Fruit fly (Drosophila melanogaster) whole organism, embryonic: Measurements from ENCODE around the gene Ids.
A peak's percentile ranks its signal among the peaks of the same experiment; 100 is the strongest.

Experiments used
- Antp ChIP-seq: fragments of 200-800 bp; sonication (Bioruptor generic); optimal IDR thresholded peaks from 3 replicates; lab custom pipeline; 2016; ENCODE audit warnings: missing biosample characterization, missing genetic modification characterization
- Asciz ChIP-seq: fragments of 200-800 bp; sonication (Bioruptor generic); optimal IDR thresholded peaks from 2 replicates; lab custom pipeline; 2017; ENCODE audit warnings: missing biosample characterization, mild to moderate bottlenecking, missing genetic modification characterization, missing genetic modification reagents
- Atf6 ChIP-seq: fragments of 200-800 bp; sonication (Bioruptor generic); IDR thresholded peaks from 2 replicates; pipeline ENCODE4 v1.3.6; 2022; ENCODE audit warnings: missing biosample characterization, missing genetic modification characterization
- BtbVII ChIP-seq: fragments of 200-800 bp; sonication (Bioruptor generic); optimal IDR thresholded peaks from 3 replicates; lab custom pipeline; 2017; ENCODE audit warnings: missing biosample characterization, mild to moderate bottlenecking, missing genetic modification characterization
- Bteb2 ChIP-seq: fragments of 200-800 bp; sonication (Bioruptor generic); optimal IDR thresholded peaks from 2 replicates; lab custom pipeline; 2016; ENCODE audit warnings: missing biosample characterization, missing genetic modification characterization
- CG10543 ChIP-seq: fragments of 200-800 bp; sonication (Bioruptor generic); optimal IDR thresholded peaks from 3 replicates; lab custom pipeline; 2017; ENCODE audit warnings: missing biosample characterization, mild to moderate bottlenecking, missing genetic modification characterization, moderate library complexity
- CG11093 ChIP-seq: fragments of 200-800 bp; sonication (Bioruptor generic); IDR thresholded peaks from 3 replicates; pipeline ENCODE4 v1.3.6; 2022; ENCODE audit warnings: missing biosample characterization, missing genetic modification characterization
- CG11456 ChIP-seq: fragments of 200-800 bp; sonication (Bioruptor generic); IDR thresholded peaks from 3 replicates; pipeline ENCODE4 v1.3.6; 2022; ENCODE audit warnings: missing biosample characterization, missing genetic modification characterization
- CG13424 ChIP-seq: fragments of 200-800 bp; sonication (Bioruptor generic); optimal IDR thresholded peaks from 2 replicates; lab custom pipeline; 2019; ENCODE audit warnings: missing biosample characterization, mild to moderate bottlenecking, missing genetic modification characterization, moderate library complexity
- CG13624 ChIP-seq: fragments of 200-800 bp; sonication (Bioruptor generic); optimal IDR thresholded peaks from 2 replicates; lab custom pipeline; 2016; ENCODE audit warnings: missing biosample characterization, missing genetic modification characterization
- CG15073 ChIP-seq: fragments of 200-800 bp; sonication (Bioruptor generic); optimal IDR thresholded peaks from 2 replicates; lab custom pipeline; 2016; ENCODE audit warnings: missing biosample characterization, missing genetic modification characterization
- CG17361 ChIP-seq: fragments of 200-800 bp; sonication (Bioruptor generic); IDR thresholded peaks from 3 replicates; pipeline ENCODE4 v1.3.6; 2022; ENCODE audit warnings: missing biosample characterization, missing genetic modification characterization
- CG17912 ChIP-seq: fragments of 200-800 bp; sonication (Bioruptor generic); optimal IDR thresholded peaks from 2 replicates; lab custom pipeline; 2018; ENCODE audit warnings: missing biosample characterization, mild to moderate bottlenecking, missing genetic modification characterization
- CG1832 ChIP-seq: fragments of 200-800 bp; sonication (Bioruptor generic); optimal IDR thresholded peaks from 2 replicates; lab custom pipeline; 2017; ENCODE audit warnings: missing biosample characterization, mild to moderate bottlenecking, missing genetic modification characterization, inconsistent platforms
- CG18476 ChIP-seq: fragments of 200-800 bp; sonication (Bioruptor generic); optimal IDR thresholded peaks from 2 replicates; lab custom pipeline; 2016; ENCODE audit warnings: missing biosample characterization, mild to moderate bottlenecking, missing genetic modification characterization
- CG3163 ChIP-seq: fragments of 200-800 bp; sonication (Bioruptor generic); optimal IDR thresholded peaks from 3 replicates; lab custom pipeline; 2016; ENCODE audit warnings: missing biosample characterization, missing genetic modification characterization
- CG34376 ChIP-seq: fragments of 200-800 bp; sonication (Bioruptor generic); optimal IDR thresholded peaks from 2 replicates; lab custom pipeline; 2018; ENCODE audit warnings: missing biosample characterization, mild to moderate bottlenecking, missing genetic modification characterization
- CG4360 ChIP-seq: fragments of 200-800 bp; sonication (Bioruptor generic); IDR thresholded peaks from 2 replicates; pipeline ENCODE4 v1.3.6; 2022; ENCODE audit warnings: missing biosample characterization, missing genetic modification characterization
- CG4854 ChIP-seq: fragments of 200-800 bp; sonication (Bioruptor generic); optimal IDR thresholded peaks from 2 replicates; lab custom pipeline; 2016; ENCODE audit warnings: missing biosample characterization, missing genetic modification characterization, inconsistent platforms
- CG6654 ChIP-seq: fragments of 200-800 bp; sonication (Bioruptor generic); optimal IDR thresholded peaks from 2 replicates; lab custom pipeline; 2017; ENCODE audit warnings: missing biosample characterization, mild to moderate bottlenecking, missing genetic modification characterization
- CG8359 ChIP-seq: fragments of 200-800 bp; sonication (Bioruptor generic); optimal IDR thresholded peaks from 2 replicates; lab custom pipeline; 2017; ENCODE audit warnings: missing biosample characterization, mild to moderate bottlenecking, missing genetic modification characterization, borderline replicate concordance
- D19B ChIP-seq: fragments of 200-800 bp; sonication (Bioruptor generic); optimal IDR thresholded peaks from 2 replicates; lab custom pipeline; 2017; ENCODE audit warnings: missing biosample characterization, mild to moderate bottlenecking, missing genetic modification characterization
- Dp ChIP-seq: fragments of 200-800 bp; sonication (Bioruptor generic); optimal IDR thresholded peaks from 2 replicates; lab custom pipeline; 2018; ENCODE audit warnings: missing biosample characterization, mild to moderate bottlenecking, missing genetic modification characterization, moderate library complexity
- Elba2 ChIP-seq: fragments of 200-800 bp; sonication (Bioruptor generic); optimal IDR thresholded peaks from 3 replicates; lab custom pipeline; 2016; ENCODE audit warnings: missing biosample characterization, missing genetic modification characterization
- Hey ChIP-seq: fragments of 200-800 bp; sonication (Bioruptor generic); optimal IDR thresholded peaks from 3 replicates; lab custom pipeline; 2018; ENCODE audit warnings: missing biosample characterization, mild to moderate bottlenecking, missing genetic modification characterization
- Hsf ChIP-seq: fragments of 200-800 bp; sonication (Bioruptor generic); optimal IDR thresholded peaks from 3 replicates; lab custom pipeline; 2016; ENCODE audit warnings: missing biosample characterization, missing genetic modification characterization
- Lhr ChIP-seq: fragments of 200-800 bp; sonication (Bioruptor generic); optimal IDR thresholded peaks from 3 replicates; lab custom pipeline; 2017; ENCODE audit warnings: mild to moderate bottlenecking, missing biosample characterization, missing genetic modification reagents, missing genetic modification characterization
- Mrtf ChIP-seq: fragments of 200-800 bp; sonication (Bioruptor generic); IDR thresholded peaks from 3 replicates; pipeline ENCODE4 v1.3.6; 2022; ENCODE audit warnings: missing biosample characterization, missing genetic modification characterization
- NfI ChIP-seq: fragments of 200-800 bp; sonication (Bioruptor generic); optimal IDR thresholded peaks from 3 replicates; lab custom pipeline; 2018; ENCODE audit warnings: missing biosample characterization, mild to moderate bottlenecking, missing genetic modification characterization, moderate library complexity
- Rfx ChIP-seq: fragments of 200-800 bp; sonication (Bioruptor generic); IDR thresholded peaks from 2 replicates; pipeline ENCODE4 v1.3.6; 2022; ENCODE audit warnings: missing biosample characterization, missing genetic modification characterization
- Stat92E ChIP-seq, 3 experiments: fragments of >200 bp in 2 of 3; fragments of 200-800 bp in 1 of 3; sonication (Bioruptor generic) in 1 of 3; optimal IDR thresholded peaks; 2 replicates each; lab custom pipeline; 2017 to 2019; ENCODE audit warnings: missing biosample characterization in 3 of 3, missing genetic modification characterization in 3 of 3, mild to moderate bottlenecking in 1 of 3, moderate library complexity in 1 of 3
- YL-1 ChIP-seq: fragments of 200-800 bp; sonication (Bioruptor generic); optimal IDR thresholded peaks from 3 replicates; lab custom pipeline; 2017; ENCODE audit warnings: missing biosample characterization, mild to moderate bottlenecking, missing genetic modification characterization
- cg ChIP-seq: fragments of 200-800 bp; sonication (Bioruptor generic); optimal IDR thresholded peaks from 3 replicates; lab custom pipeline; 2019; ENCODE audit warnings: missing biosample characterization, mild to moderate bottlenecking, missing genetic modification characterization, moderate library complexity
- chinmo ChIP-seq: fragments of 200-800 bp; sonication (Bioruptor generic); IDR thresholded peaks from 4 replicates; pipeline ENCODE4 v1.3.6; 2022; ENCODE audit warnings: missing biosample characterization, missing genetic modification characterization; ENCODE audit not compliant: partially characterized antibody
- crp ChIP-seq, 2 experiments: fragments of 200-800 bp; sonication (Bioruptor generic); optimal IDR thresholded peaks; 2 replicates in 1 of 2; 3 replicates in 1 of 2; lab custom pipeline; 2017; ENCODE audit warnings: missing biosample characterization in 2 of 2, missing genetic modification characterization in 2 of 2, mild to moderate bottlenecking in 1 of 2, moderate library complexity in 1 of 2
- dimm ChIP-seq: fragments of 200-800 bp; sonication (Bioruptor generic); IDR thresholded peaks from 2 replicates; pipeline ENCODE4 v1.3.6; 2022; ENCODE audit warnings: missing biosample characterization, missing genetic modification characterization
- esg ChIP-seq: fragments of 200-800 bp; sonication (Bioruptor generic); conservative IDR thresholded peaks from 2 replicates; pipeline ENCODE4 v1.3.6; 2022; ENCODE audit warnings: missing biosample characterization, missing genetic modification characterization
- fru ChIP-seq: fragments of >200 bp; optimal IDR thresholded peaks from 2 replicates; lab custom pipeline; 2017
- insv ChIP-seq, 2 experiments: fragments of 200-800 bp; sonication (Bioruptor generic); optimal IDR thresholded peaks; 3 replicates each; lab custom pipeline; 2016 to 2018; ENCODE audit warnings: missing biosample characterization in 2 of 2, missing genetic modification characterization in 2 of 2
- jigr1 ChIP-seq: fragments of 200-800 bp; sonication (Bioruptor generic); IDR thresholded peaks from 3 replicates; pipeline ENCODE4 v1.3.6; 2022; ENCODE audit warnings: missing biosample characterization, missing genetic modification characterization
- jumu ChIP-seq: fragments of 200-800 bp; sonication (Bioruptor generic); optimal IDR thresholded peaks from 3 replicates; lab custom pipeline; 2016; ENCODE audit warnings: missing biosample characterization, missing genetic modification characterization
- nau ChIP-seq: fragments of 200-800 bp; sonication (Bioruptor generic); optimal IDR thresholded peaks from 3 replicates; lab custom pipeline; 2017; ENCODE audit warnings: missing biosample characterization, mild to moderate bottlenecking, missing genetic modification characterization, missing genetic modification reagents
- pan ChIP-seq, 4 experiments: fragments of >200 bp in 3 of 4; fragments of 200-800 bp in 1 of 4; sonication (Bioruptor generic) in 1 of 4; optimal IDR thresholded peaks in 3 of 4; IDR thresholded peaks in 1 of 4; 2 replicates each; pipeline versions ENCODE4 v1.3.6 to Lab custom; 2017 to 2022; ENCODE audit warnings: missing biosample characterization in 2 of 4, missing genetic modification characterization in 2 of 4, mixed read lengths in 1 of 4
- sens-2 ChIP-seq: fragments of 200-800 bp; sonication (Bioruptor generic); IDR thresholded peaks from 2 replicates; pipeline ENCODE4 v1.3.6; 2022; ENCODE audit warnings: missing biosample characterization, missing genetic modification characterization
- seq ChIP-seq: fragments of 200-800 bp; sonication (Bioruptor generic); IDR thresholded peaks from 2 replicates; pipeline ENCODE4 v1.3.6; 2022; ENCODE audit warnings: missing biosample characterization, missing genetic modification characterization
- stwl ChIP-seq: fragments of 200-800 bp; sonication (Bioruptor generic); optimal IDR thresholded peaks from 3 replicates; lab custom pipeline; 2018; ENCODE audit warnings: missing biosample characterization, mild to moderate bottlenecking, missing genetic modification characterization, moderate library complexity
- twi ChIP-seq: fragments of 200-800 bp; optimal IDR thresholded peaks from 2 replicates; lab custom pipeline; 2019; ENCODE audit warnings: missing biosample characterization, mild to moderate bottlenecking, missing genetic modification characterization, moderate library complexity
- wdn ChIP-seq: fragments of 200-800 bp; sonication (Bioruptor generic); IDR thresholded peaks from 2 replicates; pipeline ENCODE4 v1.3.6; 2022; ENCODE audit warnings: missing biosample characterization, missing genetic modification characterization

Ids gene

dm6 chr3L:3384596-3385436, 6.7 kb downstream of the Ids start (continued):
- TF ChIP-seq Stat92E (GFP tag; optimal IDR thresholded peaks at IDR 0.05; lab: Kevin White, UChicago) (no peak), YL-1 (GFP tag; lab: Kevin White, UChicago) (no peak), CG1832 (GFP tag; lab: Kevin White, UChicago) (no peak), dimm (no peak), Asciz (GFP tag; lab: Kevin White, UChicago) (peak; percentile 29), CG18476 (GFP tag; lab: Kevin White, UChicago) (no peak), wdn (GFP tag; lab: Robert Waterston, UW) (no peak), NfI (GFP tag; lab: Kevin White, UChicago) (no peak), CG11456 (GFP tag; lab: Robert Waterston, UW) (no peak), stwl (tag; lab: Kevin White, UChicago) (no peak), Lhr (no peak), CG6654 (GFP tag; lab: Kevin White, UChicago) (peak; percentile 13), nau (peak; percentile 2), Rfx (GFP tag; lab: Robert Waterston, UW) (peak; percentile 35; the same call in 1 of the 2 replicates), CG10543 (no peak), BtbVII (GFP tag; lab: Kevin White, UChicago) (peak; percentile 49), seq (GFP tag; lab: Robert Waterston, UW) (no peak), CG13624 (GFP tag; lab: Kevin White, UChicago) (peak; percentile 24), Mrtf (GFP tag; lab: Robert Waterston, UW) (no peak), CG3163 (no peak), CG8359 (no peak), Elba2 (GFP tag; lab: Kevin White, UChicago) (no peak), Hey (tag; lab: Kevin White, UChicago) (no peak), D19B (peak; percentile 88), CG4854 (GFP tag; lab: Kevin White, UChicago) (no peak), Antp (GFP tag; lab: Kevin White, UChicago) (no peak), Bteb2 (GFP tag; lab: Kevin White, UChicago) (no peak), CG17912 (GFP tag; lab: Kevin White, UChicago) (no peak), pan (optimal IDR thresholded peaks at IDR 0.05; lab: Kevin White, UChicago) (no peak), pan (GFP tag; optimal IDR thresholded peaks at IDR 0.05 in 1 of 2, IDR thresholded peaks at IDR 0.05 in 1 of 2) (peak in 1 of 2 experiments; percentile 3), fru (no peak), CG11093 (GFP tag; lab: Robert Waterston, UW) (peak; percentile 52; the same call in 1 of the 3 replicates), CG34376 (GFP tag; lab: Kevin White, UChicago) (no peak), cg (GFP tag; lab: Kevin White, UChicago) (peak; percentile 44), twi (tag; lab: Kevin White, UChicago) (no peak), CG17361 (peak; percentile 86), jumu (GFP tag; lab: Kevin White, UChicago) (no peak), sens-2 (GFP tag; lab: Robert Waterston, UW) (no peak), Atf6 (no peak), jigr1 (no peak), Hsf (GFP tag; lab: Kevin White, UChicago) (peak; percentile 24), crp (GFP tag; optimal IDR thresholded peaks at IDR 0.05; lab: Kevin White, UChicago) (no peak), CG4360 (GFP tag; lab: Robert Waterston, UW) (no peak), CG15073 (GFP tag; lab: Kevin White, UChicago) (no peak), Dp (GFP tag; lab: Kevin White, UChicago) (no peak), CG13424 (tag; lab: Kevin White, UChicago) (peak; percentile 44), chinmo (GFP tag; lab: Robert Waterston, UW) (peak; percentile 70; the same call in 1 of the 4 replicates), esg (GFP tag; lab: Robert Waterston, UW) (no peak), insv (GFP tag; optimal IDR thresholded peaks at IDR 0.05; lab: Kevin White, UChicago) (no peak)
